Worm (Caenorhabditis elegans): ENCODE results near the gene cdh-4.

cdh-4 gene

DNA sequence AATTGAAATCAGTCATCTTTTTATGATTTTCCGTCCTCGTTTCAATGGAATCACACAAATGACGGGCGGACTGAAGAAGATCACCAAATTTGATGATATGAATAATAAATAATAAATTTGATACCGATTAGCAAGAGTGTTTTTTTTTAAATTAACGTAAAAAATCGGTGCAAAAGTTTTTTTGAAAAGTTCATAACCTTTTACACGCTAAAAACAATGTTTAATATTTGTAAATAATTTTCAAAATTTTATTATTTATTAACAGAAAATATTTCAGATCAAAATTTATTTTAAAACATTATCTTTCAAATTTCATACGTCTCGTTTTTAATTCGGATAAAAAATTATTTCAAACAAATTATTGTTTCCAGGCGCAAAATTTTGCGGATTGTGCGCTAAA lies 24.8 kb downstream of the cdh-4 start, which contains the start of gene M88.3:
Gene M88.3, minus strand, starts transcription at position 101 of the 400 bp plus-strand sequence.
- TF ChIP-seq nhr-47 (tag; optimal IDR thresholded peaks at IDR 0.05) (no peak), sox-4 (tag; optimal IDR thresholded peaks at IDR 0.05) (no peak), nhr-85 (tag) (no peak), zag-1 (tag; optimal IDR thresholded peaks at IDR 0.05) (no peak), aha-1 (tag; optimal IDR thresholded peaks at IDR 0.05) (no peak)

DNA sequence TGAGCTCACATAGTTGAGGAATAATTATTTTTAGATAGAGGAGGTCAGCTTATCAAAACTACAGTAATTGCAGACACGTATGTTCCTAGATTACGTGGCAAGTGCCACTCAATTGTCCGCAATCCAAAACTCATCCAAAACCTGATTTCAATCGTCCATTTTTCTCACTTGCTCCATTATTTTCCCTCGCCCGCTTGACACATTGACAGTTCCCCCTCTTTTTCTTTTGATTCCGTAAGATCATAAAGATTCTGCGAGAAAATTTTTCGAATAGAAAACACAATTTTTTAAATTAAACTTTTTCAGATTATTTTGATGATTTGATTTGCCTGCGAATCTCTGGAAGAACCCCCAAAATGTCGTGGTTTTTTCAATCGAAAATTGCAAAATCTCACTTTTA lies 28.6 kb downstream of the cdh-4 start, which contains the start of gene M88.4:
Gene M88.4, plus strand, starts transcription at position 301 of the 400 bp plus-strand sequence.
- TF ChIP-seq sptf-1 (tag; optimal IDR thresholded peaks at IDR 0.05) = no peak

DNA sequence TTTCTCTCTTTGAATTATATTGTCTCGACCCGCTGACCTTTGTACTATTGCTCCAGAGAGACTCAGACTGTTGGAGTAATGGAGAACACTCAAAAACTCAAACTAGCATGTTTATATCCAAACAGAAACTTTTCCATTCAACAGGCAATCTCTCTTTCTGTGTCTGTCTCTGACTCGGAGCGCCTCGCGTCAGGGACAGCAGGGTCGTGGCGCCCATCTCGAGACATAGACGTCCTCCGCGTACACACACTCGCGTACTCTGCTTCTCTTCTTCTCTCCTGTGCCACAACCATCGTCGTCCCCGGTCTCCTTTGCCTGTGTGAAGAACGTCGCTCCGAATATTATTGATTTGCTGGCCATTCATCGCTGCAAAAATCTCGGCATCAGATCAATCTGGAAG lies 31.8 kb downstream of the cdh-4 start:
- TF ChIP-seq lin-14 (GFP tag; optimal IDR thresholded peaks at IDR 0.05) = peak; percentile 97
- TF ChIP-seq nhr-47 (tag; optimal IDR thresholded peaks at IDR 0.05) = peak; percentile 44
- TF ChIP-seq lsy-2 (tag; optimal IDR thresholded peaks at IDR 0.05) = peak; percentile 48 to 77
- TF ChIP-seq ceh-82 (tag; optimal IDR thresholded peaks at IDR 0.05) = peak in 2 of 3 experiments; percentile 31 to 81
- TF ChIP-seq zip-4 (GFP tag; optimal IDR thresholded peaks at IDR 0.05) = no peak
- no peak for TF ChIP-seq F16B12.6 (tag; optimal IDR thresholded peaks at IDR 0.05)
- TF ChIP-seq egl-27 (tag; optimal IDR thresholded peaks at IDR 0.05) = peak; percentile 6 to 36
- TF ChIP-seq mdl-1 (tag; optimal IDR thresholded peaks at IDR 0.05) = peak in 1 of 2 experiments; percentile 57
- TF ChIP-seq fkh-8 (tag; optimal IDR thresholded peaks at IDR 0.05) = peak; percentile 69
- no peak for TF ChIP-seq pqm-1 (tag; optimal IDR thresholded peaks at IDR 0.05)
- TF ChIP-seq ztf-4 (tag; optimal IDR thresholded peaks at IDR 0.05) = peak; percentile 20
- peak; percentile 23 for TF ChIP-seq snpc-4 (tag; optimal IDR thresholded peaks at IDR 0.05)
- TF ChIP-seq unc-62 (GFP tag; optimal IDR thresholded peaks at IDR 0.05) = no peak
- TF ChIP-seq ceh-63 (GFP tag; optimal IDR thresholded peaks at IDR 0.05) = no peak
- TF ChIP-seq mab-9 (GFP tag; IDR thresholded peaks at IDR 0.05) = no peak
- TF ChIP-seq unc-30 (tag; optimal IDR thresholded peaks at IDR 0.05) = no peak
- TF ChIP-seq nhr-28 (tag; optimal IDR thresholded peaks at IDR 0.05) = no peak
- TF ChIP-seq dsc-1 (tag; optimal IDR thresholded peaks at IDR 0.05) = peak; percentile 23
- no peak for TF ChIP-seq sptf-1 (tag; optimal IDR thresholded peaks at IDR 0.05)
- no peak for TF ChIP-seq C34B4.2 (tag; optimal IDR thresholded peaks at IDR 0.05)
- no peak for TF ChIP-seq ceh-90 (tag; optimal IDR thresholded peaks at IDR 0.05)
- TF ChIP-seq swsn-7 (tag; optimal IDR thresholded peaks at IDR 0.05) = peak; percentile 65
- TF ChIP-seq nhr-76 (tag; optimal IDR thresholded peaks at IDR 0.05) = no peak
- TF ChIP-seq ces-1 (GFP tag; optimal IDR thresholded peaks at IDR 0.05) = no peak
- TF ChIP-seq zag-1 (tag; optimal IDR thresholded peaks at IDR 0.05) = no peak
- TF ChIP-seq nhr-84 (tag; optimal IDR thresholded peaks at IDR 0.05) = no peak
- no peak for TF ChIP-seq fos-1 (tag; optimal IDR thresholded peaks at IDR 0.05)
- TF ChIP-seq nhr-11 (tag; optimal IDR thresholded peaks at IDR 0.05) = no peak
- peak; percentile 14 for TF ChIP-seq irx-1 (tag; optimal IDR thresholded peaks at IDR 0.05)
- peak; percentile 83 for TF ChIP-seq nhr-77 (tag; optimal IDR thresholded peaks at IDR 0.05)
- TF ChIP-seq sox-4 (tag; optimal IDR thresholded peaks at IDR 0.05) = no peak
- peak; percentile 24 for TF ChIP-seq nhr-90 (tag; optimal IDR thresholded peaks at IDR 0.05; ENCODE audit: poor library complexity)
- peak; percentile 0 for TF ChIP-seq unc-130 (tag; optimal IDR thresholded peaks at IDR 0.05)
- no peak for TF ChIP-seq efl-3 (GFP tag; optimal IDR thresholded peaks at IDR 0.05)
- TF ChIP-seq alr-1 (tag; optimal IDR thresholded peaks at IDR 0.05; ENCODE audit: borderline replicate concordance) = no peak
- peak; percentile 16 for TF ChIP-seq lin-13 (GFP tag; optimal IDR thresholded peaks at IDR 0.05)
- TF ChIP-seq efl-1 (optimal IDR thresholded peaks at IDR 0.05) = peak; percentile 55 to 63
- TF ChIP-seq efl-1 (GFP tag; optimal IDR thresholded peaks at IDR 0.05 in 1 of 2) = peak in 1 of 2 experiments; percentile 24
- peak; percentile 48 for TF ChIP-seq C16A3.4 (tag; optimal IDR thresholded peaks at IDR 0.05)
- peak; percentile 65 to 71 for TF ChIP-seq lin-35 (GFP tag; optimal IDR thresholded peaks at IDR 0.05)
- no peak for TF ChIP-seq hlh-4 (tag; optimal IDR thresholded peaks at IDR 0.05)
- TF ChIP-seq rnt-1 (tag; optimal IDR thresholded peaks at IDR 0.05) = peak; percentile 57
- TF ChIP-seq pag-3 (tag; optimal IDR thresholded peaks at IDR 0.05; ENCODE audit: borderline replicate concordance, insufficient read depth) = no peak
- no peak for TF ChIP-seq sup-37 (GFP tag; optimal IDR thresholded peaks at IDR 0.05)
- TF ChIP-seq fkh-4 (tag; optimal IDR thresholded peaks at IDR 0.05; ENCODE audit: borderline replicate concordance) = no peak
- TF ChIP-seq ama-1 (optimal IDR thresholded peaks at IDR 0.05) = no peak
- TF ChIP-seq aly-2 (tag; optimal IDR thresholded peaks at IDR 0.05) = no peak
